Worm (Caenorhabditis elegans): ENCODE measurements around the gene F36H1.11.

- TF ChIP-seq flt-1 (GFP tag; IDR thresholded peaks at IDR 0.05) (no peak), ref-1 (GFP tag; conservative IDR thresholded peaks at IDR 0.05) (no peak), med-1 (GFP tag; optimal IDR thresholded peaks at IDR 0.05; ENCODE audit: insufficient read depth) (no peak), ztf-23 (GFP tag; IDR thresholded peaks at IDR 0.05) (no peak), klf-2 (GFP tag; conservative IDR thresholded peaks at IDR 0.05) (no peak), ztf-29 (GFP tag; IDR thresholded peaks at IDR 0.05) (no peak), tab-1 (GFP tag; IDR thresholded peaks at IDR 0.05) (no peak)
Observed at ce11 chrIV:11080823-11081285, 31.9 kb downstream of the F36H1.11 start, which contains the start of gene atg-7.

All from whole organism, midembryonic.